Fruit fly (Drosophila melanogaster) Kc167 (cell line): ENCODE measurements around the gene Acbp6.

Experiments
- Myc ChIP-seq: fragments of >200 bp; optimal IDR thresholded peaks from 2 replicates; lab custom pipeline; 2017; ENCODE audit warnings: missing external identifiers
- Sin3A ChIP-seq: fragments of >200 bp; optimal IDR thresholded peaks from 2 replicates; lab custom pipeline; 2018; ENCODE audit warnings: missing external identifiers
- h ChIP-seq: fragments of >200 bp; optimal IDR thresholded peaks from 3 replicates; lab custom pipeline; 2018; ENCODE audit warnings: missing external identifiers
- insv ChIP-seq: fragments of >200 bp; optimal IDR thresholded peaks from 3 replicates; lab custom pipeline; 2018; ENCODE audit warnings: missing external identifiers
- psq ChIP-seq: fragments of >200 bp; optimal IDR thresholded peaks from 2 replicates; lab custom pipeline; 2017; ENCODE audit warnings: missing external identifiers
- ttk ChIP-seq: sonication (Bioruptor generic); optimal IDR thresholded peaks from 2 replicates; lab custom pipeline; 2017; ENCODE audit warnings: missing external identifiers

Gene Acbp6

DNA sequence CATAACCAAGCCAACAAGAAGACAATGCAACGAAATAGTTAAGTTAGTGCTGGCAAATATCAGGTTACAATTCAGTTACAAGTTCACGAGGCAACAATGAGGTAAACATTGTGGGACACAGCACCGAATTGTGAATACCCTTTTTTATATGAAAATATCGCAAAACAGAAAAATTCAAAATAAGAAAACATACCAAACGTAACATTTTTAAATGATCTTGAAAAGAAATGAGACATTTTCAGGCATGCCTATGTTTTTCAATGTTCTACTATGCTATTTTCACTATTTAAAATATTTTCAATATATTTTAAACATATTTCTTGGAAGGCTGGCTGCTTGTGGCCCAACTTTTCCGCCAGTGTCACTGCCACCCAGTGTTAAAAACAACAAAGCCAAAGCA lies 24.8 kb upstream of the Acbp6 start:
- TF ChIP-seq Sin3A = no peak
- no peak for TF ChIP-seq insv (lab: Kevin White, UChicago)
- no peak for TF ChIP-seq psq
- TF ChIP-seq h (lab: Kevin White, UChicago) = no peak
- no peak for TF ChIP-seq ttk (lab: Kevin White, UChicago)
- TF ChIP-seq Myc (lab: Kevin White, UChicago) = no peak

- no peak for TF ChIP-seq psq
- TF ChIP-seq insv (lab: Kevin White, UChicago) = no peak
- no peak for TF ChIP-seq Myc (lab: Kevin White, UChicago)
- TF ChIP-seq Sin3A = no peak
Observed at dm6 chr3L:7104485-7104884, 24.2 kb upstream of the Acbp6 start.

- TF ChIP-seq Sin3A = no peak
- no peak for TF ChIP-seq psq
- no peak for TF ChIP-seq h (lab: Kevin White, UChicago)
- no peak for TF ChIP-seq Myc (lab: Kevin White, UChicago)
- TF ChIP-seq insv (lab: Kevin White, UChicago) = no peak
- no peak for TF ChIP-seq ttk (lab: Kevin White, UChicago)
Observed at dm6 chr3L:7105693-7106092, 23.0 kb upstream of the Acbp6 start.

dm6 chr3L:7113010-7113409 lies 15.7 kb upstream of the Acbp6 start:
- TF ChIP-seq Myc (lab: Kevin White, UChicago) = no peak
- no peak for TF ChIP-seq h (lab: Kevin White, UChicago)

dm6 chr3L:7115944-7116343 lies 12.8 kb upstream of the Acbp6 start:
- no peak for TF ChIP-seq h (lab: Kevin White, UChicago)
- TF ChIP-seq psq = no peak
- TF ChIP-seq ttk (lab: Kevin White, UChicago) = no peak
- no peak for TF ChIP-seq Myc (lab: Kevin White, UChicago)
- TF ChIP-seq insv (lab: Kevin White, UChicago) = no peak
- TF ChIP-seq Sin3A = no peak

DNA sequence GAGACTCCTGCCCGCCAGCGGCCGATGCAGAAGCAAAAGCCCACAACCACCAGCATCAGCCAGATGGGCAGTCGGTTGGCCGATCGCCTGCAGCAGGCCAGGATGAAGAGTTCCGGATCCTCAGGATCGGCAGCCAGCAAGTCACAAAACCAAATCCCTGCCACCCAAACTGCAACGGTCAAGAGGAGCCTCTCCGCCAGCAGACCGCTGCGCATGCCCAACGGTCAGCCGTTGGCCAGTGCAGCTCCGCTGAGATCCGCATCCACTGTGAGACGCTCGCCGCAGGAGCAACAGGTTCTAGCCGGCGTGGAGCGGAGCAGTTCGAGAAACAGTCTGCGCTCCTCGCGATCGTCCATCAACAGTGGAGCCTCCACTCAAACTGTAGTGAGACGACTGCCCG lies 6.6 kb upstream of the Acbp6 start:
- TF ChIP-seq insv (lab: Kevin White, UChicago) = no peak
- no peak for TF ChIP-seq Sin3A
- TF ChIP-seq ttk (lab: Kevin White, UChicago) = no peak
- TF ChIP-seq Myc (lab: Kevin White, UChicago) = no peak
- no peak for TF ChIP-seq h (lab: Kevin White, UChicago)
- TF ChIP-seq psq = no peak

- TF ChIP-seq psq (no peak), Myc (lab: Kevin White, UChicago) (no peak), Sin3A (no peak)
Observed at dm6 chr3L:7125289-7125955, 3.3 kb upstream of the Acbp6 start, which contains the start of the genes msl-3 and BBS1. Gene msl-3 (minus strand): TSS chr3L:7125533. Gene BBS1 (plus strand): TSS chr3L:7125905.

- no peak for TF ChIP-seq Myc (lab: Kevin White, UChicago)
- TF ChIP-seq h (lab: Kevin White, UChicago) = no peak
- TF ChIP-seq insv (lab: Kevin White, UChicago) = no peak
Observed at dm6 chr3L:7130574-7130973, 1.9 kb downstream of the Acbp6 start, which contains the start of gene Acbp3. Gene Acbp3 (plus strand): TSS chr3L:7130874.

dm6 chr3L:7131447-7131983 lies 2.8 kb downstream of the Acbp6 start, which contains the start of gene Acbp2:
Gene Acbp2 (plus strand): TSS chr3L:7131863.
- TF ChIP-seq ttk (lab: Kevin White, UChicago) (no peak), h (lab: Kevin White, UChicago) (no peak)

DNA sequence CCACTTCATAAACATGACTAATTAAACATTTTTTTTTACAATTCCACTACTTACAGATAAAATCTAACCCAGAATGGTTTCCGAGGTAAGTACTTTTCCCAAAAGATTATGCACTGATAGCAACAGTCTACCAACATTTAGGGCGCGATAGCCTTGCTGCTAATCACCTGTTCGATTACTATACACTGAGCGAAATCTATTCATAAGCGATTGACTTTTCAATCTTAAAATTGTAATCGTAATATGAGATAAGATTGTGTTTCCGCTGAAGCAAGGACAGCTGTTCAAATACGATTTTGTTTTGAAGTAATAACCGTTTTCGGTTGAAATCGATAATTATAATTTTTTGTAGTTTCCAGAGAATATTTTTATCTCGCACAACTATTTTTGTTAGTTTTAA lies 3.9 kb downstream of the Acbp6 start:
- TF ChIP-seq h (lab: Kevin White, UChicago) (no peak), Sin3A (no peak), Myc (lab: Kevin White, UChicago) (no peak), ttk (lab: Kevin White, UChicago) (no peak), insv (lab: Kevin White, UChicago) (no peak), psq (no peak)

dm6 chr3L:7133699-7134655 lies 5.3 kb downstream of the Acbp6 start, which contains the start of gene melt:
Gene melt (plus strand): TSS chr3L:7134516.
- TF ChIP-seq psq (no peak), Sin3A (no peak), h (lab: Kevin White, UChicago) (no peak), ttk (lab: Kevin White, UChicago) (no peak), insv (lab: Kevin White, UChicago) (no peak), Myc (lab: Kevin White, UChicago) (no peak)

dm6 chr3L:7134818-7135217 lies 6.1 kb downstream of the Acbp6 start:
- no peak for TF ChIP-seq Myc (lab: Kevin White, UChicago)
- no peak for TF ChIP-seq psq
- TF ChIP-seq ttk (lab: Kevin White, UChicago) = no peak
- no peak for TF ChIP-seq insv (lab: Kevin White, UChicago)
- TF ChIP-seq h (lab: Kevin White, UChicago) = no peak
- TF ChIP-seq Sin3A = no peak
